Fruit fly (Drosophila melanogaster) whole organism, prepupa: ENCODE results near the gene Afti.

ENCODE experiments used
- CG6854 ChIP-seq: fragments of 200-800 bp; sonication (Bioruptor generic); optimal IDR thresholded peaks from 2 replicates; lab custom pipeline; 2017; ENCODE audit warnings: missing biosample characterization, mild to moderate bottlenecking, missing genetic modification characterization
- Eip75B ChIP-seq: fragments of 200-800 bp; sonication (Bioruptor generic); optimal IDR thresholded peaks from 3 replicates; lab custom pipeline; 2016; ENCODE audit warnings: missing biosample characterization, missing genetic modification characterization
- achi ChIP-seq: fragments of 200-800 bp; sonication (Bioruptor generic); optimal IDR thresholded peaks from 3 replicates; lab custom pipeline; 2016; ENCODE audit warnings: missing biosample characterization, missing genetic modification characterization
- vri ChIP-seq: fragments of 200-800 bp; sonication (Bioruptor generic); optimal IDR thresholded peaks from 3 replicates; lab custom pipeline; 2016; ENCODE audit warnings: missing biosample characterization, mild to moderate bottlenecking, missing genetic modification characterization

- TF ChIP-seq achi (GFP tag; lab: Kevin White, UChicago) (no peak), Eip75B (GFP tag; lab: Kevin White, UChicago) (no peak), vri (GFP tag; lab: Kevin White, UChicago) (no peak), CG6854 (GFP tag; lab: Kevin White, UChicago) (no peak)
Observed at dm6 chr3R:14311027-14311426, 15.5 kb downstream of the Afti start.
